Fruit fly (Drosophila melanogaster) whole organism, pupa: ENCODE measurements around the gene CASK.

Source experiments
- CG13204 ChIP-seq: fragments of 200-800 bp; sonication (Bioruptor generic); optimal IDR thresholded peaks from 2 replicates; lab custom pipeline; 2018; ENCODE audit warnings: missing biosample characterization, mild to moderate bottlenecking, missing genetic modification characterization, moderate library complexity
- CG15710 ChIP-seq: fragments of 200-800 bp; sonication (Bioruptor generic); optimal IDR thresholded peaks from 2 replicates; lab custom pipeline; 2018; ENCODE audit warnings: missing biosample characterization, mild to moderate bottlenecking, missing genetic modification characterization, moderate library complexity
- CG34367 ChIP-seq: fragments of 200-800 bp; sonication (Bioruptor generic); optimal IDR thresholded peaks from 2 replicates; lab custom pipeline; 2018; ENCODE audit warnings: missing biosample characterization, mild to moderate bottlenecking, missing genetic modification characterization
- CG8301 ChIP-seq: fragments of 200-800 bp; sonication (Bioruptor generic); optimal IDR thresholded peaks from 2 replicates; lab custom pipeline; 2018; ENCODE audit warnings: missing biosample characterization, mild to moderate bottlenecking, missing genetic modification characterization
- CG9948 ChIP-seq: fragments of 200-800 bp; sonication (Bioruptor generic); optimal IDR thresholded peaks from 2 replicates; lab custom pipeline; 2018; ENCODE audit warnings: missing biosample characterization, mild to moderate bottlenecking, missing genetic modification characterization, moderate library complexity
- Pif1A ChIP-seq: fragments of 200-800 bp; sonication (Bioruptor generic); optimal IDR thresholded peaks from 3 replicates; lab custom pipeline; 2016; ENCODE audit warnings: missing biosample characterization, missing genetic modification characterization

DNA sequence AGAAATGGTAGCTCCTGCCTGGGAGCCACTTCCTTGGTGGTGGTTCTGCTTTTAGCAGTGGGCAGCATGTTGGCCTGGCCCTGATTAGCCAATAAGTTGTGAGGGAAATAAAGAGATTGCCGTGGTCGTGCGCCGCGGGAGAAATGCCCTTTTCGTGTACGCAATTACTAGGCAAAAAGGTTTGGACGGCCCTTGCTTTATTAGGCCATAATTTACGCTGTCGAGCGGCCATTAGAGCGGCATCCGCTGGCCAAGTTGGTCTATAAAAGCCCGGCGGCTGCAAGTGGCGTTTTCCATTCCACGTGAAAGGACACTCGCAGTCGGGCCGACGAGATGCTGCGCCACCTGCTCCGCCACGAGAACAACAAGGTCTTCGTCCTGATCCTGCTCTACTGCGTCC lies 53.3 kb downstream of the CASK start, which contains the start of gene Burs:
- TF ChIP-seq CG8301 (tag; lab: Kevin White, UChicago) = no peak
- TF ChIP-seq Pif1A = no peak
- TF ChIP-seq CG15710 (tag; lab: Kevin White, UChicago) = no peak
- no peak for TF ChIP-seq CG13204
- no peak for TF ChIP-seq CG34367 (tag; lab: Kevin White, UChicago)
- no peak for TF ChIP-seq CG9948 (tag; lab: Kevin White, UChicago)
